Fruit fly (Drosophila melanogaster) whole organism, pupa: ENCODE results near the gene CG10587.
A peak's percentile ranks its signal among the peaks of the same experiment; 100 is the strongest.

ENCODE experiments used
- CG10348 ChIP-seq: fragments of 200-800 bp; sonication (Bioruptor generic); IDR thresholded peaks from 2 replicates; pipeline ENCODE4 v1.3.6; 2022; ENCODE audit warnings: missing biosample characterization, missing genetic modification characterization
- CG12605 ChIP-seq: fragments of 200-800 bp; sonication (Bioruptor generic); IDR thresholded peaks from 2 replicates; pipeline ENCODE4 v1.3.6; 2022; ENCODE audit warnings: missing biosample characterization, missing genetic modification characterization
- CG13204 ChIP-seq: fragments of 200-800 bp; sonication (Bioruptor generic); optimal IDR thresholded peaks from 2 replicates; lab custom pipeline; 2018; ENCODE audit warnings: missing biosample characterization, mild to moderate bottlenecking, missing genetic modification characterization, moderate library complexity
- CG14655 ChIP-seq: fragments of 200-800 bp; sonication (Bioruptor generic); optimal IDR thresholded peaks from 3 replicates; lab custom pipeline; 2017; ENCODE audit warnings: mild to moderate bottlenecking, missing biosample characterization, missing genetic modification reagents, missing genetic modification characterization
- CG15710 ChIP-seq: fragments of 200-800 bp; sonication (Bioruptor generic); optimal IDR thresholded peaks from 2 replicates; lab custom pipeline; 2018; ENCODE audit warnings: missing biosample characterization, mild to moderate bottlenecking, missing genetic modification characterization, moderate library complexity
- CG17806 ChIP-seq: fragments of 200-800 bp; sonication (Bioruptor generic); optimal IDR thresholded peaks from 2 replicates; lab custom pipeline; 2018; ENCODE audit warnings: missing biosample characterization, mild to moderate bottlenecking, missing genetic modification characterization, moderate library complexity
- CG32121 ChIP-seq: fragments of 200-800 bp; sonication (Bioruptor generic); IDR thresholded peaks from 2 replicates; pipeline ENCODE4 v1.3.6; 2022; ENCODE audit warnings: missing biosample characterization, missing genetic modification characterization
- CG34367 ChIP-seq: fragments of 200-800 bp; sonication (Bioruptor generic); optimal IDR thresholded peaks from 2 replicates; lab custom pipeline; 2018; ENCODE audit warnings: missing biosample characterization, mild to moderate bottlenecking, missing genetic modification characterization
- CG4496 ChIP-seq: fragments of 200-800 bp; sonication (Bioruptor generic); IDR thresholded peaks from 3 replicates; pipeline ENCODE4 v1.3.6; 2022; ENCODE audit warnings: missing biosample characterization, missing genetic modification characterization
- CG8159 ChIP-seq: fragments of 200-800 bp; sonication (Bioruptor generic); optimal IDR thresholded peaks from 3 replicates; lab custom pipeline; 2018; ENCODE audit warnings: missing biosample characterization, mild to moderate bottlenecking, missing genetic modification characterization, moderate library complexity
- CG8301 ChIP-seq: fragments of 200-800 bp; sonication (Bioruptor generic); optimal IDR thresholded peaks from 2 replicates; lab custom pipeline; 2018; ENCODE audit warnings: missing biosample characterization, mild to moderate bottlenecking, missing genetic modification characterization
- CG9948 ChIP-seq: fragments of 200-800 bp; sonication (Bioruptor generic); optimal IDR thresholded peaks from 2 replicates; lab custom pipeline; 2018; ENCODE audit warnings: missing biosample characterization, mild to moderate bottlenecking, missing genetic modification characterization, moderate library complexity
- D1 ChIP-seq: fragments of 200-800 bp; sonication (Bioruptor generic); optimal IDR thresholded peaks from 2 replicates; lab custom pipeline; 2018; ENCODE audit warnings: missing biosample characterization, mild to moderate bottlenecking, missing genetic modification characterization, moderate library complexity
- EcR ChIP-seq: fragments of 200-800 bp; sonication (Bioruptor generic); optimal IDR thresholded peaks from 3 replicates; lab custom pipeline; 2019; ENCODE audit warnings: missing biosample characterization, missing genetic modification characterization, mild to moderate bottlenecking, moderate library complexity, missing genetic modification reagents
- Ets98B ChIP-seq: fragments of 200-800 bp; sonication (Bioruptor generic); IDR thresholded peaks from 2 replicates; pipeline ENCODE4 v1.3.6; 2022; ENCODE audit warnings: missing biosample characterization, missing genetic modification characterization
- Pif1A ChIP-seq: fragments of 200-800 bp; sonication (Bioruptor generic); optimal IDR thresholded peaks from 3 replicates; lab custom pipeline; 2016; ENCODE audit warnings: missing biosample characterization, missing genetic modification characterization
- Pif1B ChIP-seq: fragments of 200-800 bp; sonication (Bioruptor generic); optimal IDR thresholded peaks from 3 replicates; lab custom pipeline; 2016; ENCODE audit warnings: missing biosample characterization, missing genetic modification characterization
- Snoo ChIP-seq: fragments of 200-800 bp; sonication (Bioruptor generic); optimal IDR thresholded peaks from 3 replicates; lab custom pipeline; 2017; ENCODE audit warnings: missing biosample characterization, mild to moderate bottlenecking, missing genetic modification characterization, inconsistent platforms
- gl ChIP-seq: fragments of 200-800 bp; sonication (Bioruptor generic); optimal IDR thresholded peaks from 2 replicates; lab custom pipeline; 2018; ENCODE audit warnings: missing biosample characterization, mild to moderate bottlenecking, missing genetic modification characterization
- rn ChIP-seq: fragments of 200-800 bp; sonication (Bioruptor generic); IDR thresholded peaks from 2 replicates; pipeline ENCODE4 v1.3.6; 2022; ENCODE audit warnings: missing biosample characterization, missing genetic modification characterization

Gene CG10587

dm6 chr3L:20915111-20915510, 47.2 kb downstream of the CG10587 start:
- TF ChIP-seq CG9948 (tag; lab: Kevin White, UChicago) (no peak), CG34367 (tag; lab: Kevin White, UChicago) (no peak)

DNA sequence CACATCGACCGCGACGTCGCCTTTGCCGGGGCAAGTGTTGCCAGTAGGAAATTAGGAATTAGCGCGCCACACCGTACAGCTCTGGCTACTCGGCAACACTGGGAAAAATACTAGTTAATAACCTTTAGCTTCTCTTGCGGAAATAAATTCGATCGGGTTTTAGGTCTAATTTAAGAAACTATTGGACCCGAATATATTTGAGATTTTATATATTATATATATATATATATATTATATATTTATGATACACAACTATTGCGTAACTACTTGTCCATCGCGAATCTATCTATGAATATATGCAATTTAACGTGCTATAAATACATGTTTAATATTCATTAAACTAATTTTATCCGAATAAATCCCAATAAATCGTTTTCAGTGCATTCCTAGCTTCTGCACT, 48.0 kb downstream of the CG10587 start:
- TF ChIP-seq Ets98B (no peak; the same call in none of the 2 replicates), gl (no peak), CG15710 (tag; lab: Kevin White, UChicago) (peak; percentile 58), D1 (tag; lab: Kevin White, UChicago) (peak; percentile 26), CG4496 (GFP tag; lab: Robert Waterston, UW) (0 out of 3 replicates have a peak, but pooled peaks have one; percentile 38), CG9948 (tag; lab: Kevin White, UChicago) (peak; percentile 78), CG8301 (tag; lab: Kevin White, UChicago) (peak; percentile 66), Pif1A (GFP tag; lab: Kevin White, UChicago) (peak; percentile 8), CG10348 (GFP tag; lab: Robert Waterston, UW) (no peak), CG12605 (GFP tag; lab: Robert Waterston, UW) (no peak; the same call in 1 of the 2 replicates), CG8159 (peak; percentile 63), Snoo (tag; lab: Kevin White, UChicago) (no peak), Pif1B (GFP tag; lab: Kevin White, UChicago) (peak; percentile 14), CG32121 (GFP tag; lab: Robert Waterston, UW) (peak; percentile 16; the same call in 1 of the 2 replicates), CG14655 (GFP tag; lab: Kevin White, UChicago) (peak; percentile 84), EcR (no peak), CG17806 (tag; lab: Kevin White, UChicago) (peak; percentile 68), CG34367 (tag; lab: Kevin White, UChicago) (peak; percentile 28), CG13204 (no peak), rn (GFP tag; lab: Robert Waterston, UW) (no peak)
